Worm (Caenorhabditis elegans): ENCODE results near the gene EEED8.4.

- no peak for TF ChIP-seq tab-1 (GFP tag; IDR thresholded peaks at IDR 0.05)
- no peak for TF ChIP-seq klf-2 (GFP tag; conservative IDR thresholded peaks at IDR 0.05)
These were observed 7.2 kb downstream of the EEED8.4 start, which contains the start of gene EEED8.2 for ce11 chrII:5416204-5416764.

All from whole organism, midembryonic.